Fruit fly (Drosophila melanogaster): Measurements from ENCODE around the gene beta-Man.
A peak's percentile ranks its signal among the peaks of the same experiment; 100 is the strongest.

The beta-Man gene

dm6 chr3R:4178750-4179485 is 18.1 kb upstream of the beta-Man start (continued):
- no peak for TF ChIP-seq lov (optimal IDR thresholded peaks at IDR 0.05)
- TF ChIP-seq lov (GFP tag; IDR thresholded peaks at IDR 0.05): no peak
- no peak for TF ChIP-seq Jarid2 (GFP tag; optimal IDR thresholded peaks at IDR 0.05)
- no peak for TF ChIP-seq sisA (GFP tag; IDR thresholded peaks at IDR 0.05)
- TF ChIP-seq nom (GFP tag; optimal IDR thresholded peaks at IDR 0.05): no peak
- no peak for TF ChIP-seq wek (GFP tag; optimal IDR thresholded peaks at IDR 0.05)
- no peak for TF ChIP-seq Dip2 (GFP tag; IDR thresholded peaks at IDR 0.05)
- no peak for TF ChIP-seq lilli (GFP tag; optimal IDR thresholded peaks at IDR 0.05)
- TF ChIP-seq HmgZ (tag; optimal IDR thresholded peaks at IDR 0.05): no peak
- TF ChIP-seq Opbp (GFP tag; IDR thresholded peaks at IDR 0.05; ENCODE audit: partially characterized antibody): no peak
- TF ChIP-seq Antp (GFP tag; optimal IDR thresholded peaks at IDR 0.05): peak; percentile 12
- no peak for TF ChIP-seq Mad (GFP tag; optimal IDR thresholded peaks at IDR 0.05)
- no peak for TF ChIP-seq CG30431 (GFP tag; optimal IDR thresholded peaks at IDR 0.05)
- no peak for TF ChIP-seq Usf (GFP tag; optimal IDR thresholded peaks at IDR 0.05)
- TF ChIP-seq dati (GFP tag; IDR thresholded peaks at IDR 0.05): no peak
- peak; percentile 67; the same call in 1 of the 4 replicates for TF ChIP-seq chinmo (GFP tag; IDR thresholded peaks at IDR 0.05; ENCODE audit: partially characterized antibody)
- no peak for TF ChIP-seq Six4 (GFP tag; optimal IDR thresholded peaks at IDR 0.05)
- TF ChIP-seq dmrt11E (tag; optimal IDR thresholded peaks at IDR 0.05): no peak
- TF ChIP-seq Chrac-16 (GFP tag; optimal IDR thresholded peaks at IDR 0.05): no peak
- TF ChIP-seq CG4282 (GFP tag; optimal IDR thresholded peaks at IDR 0.05): no peak
- no peak for TF ChIP-seq Lpt (GFP tag; optimal IDR thresholded peaks at IDR 0.05)
- no peak for TF ChIP-seq CG7556 (GFP tag; optimal IDR thresholded peaks at IDR 0.05)
- no peak for TF ChIP-seq stc (GFP tag; IDR thresholded peaks at IDR 0.05)
- TF ChIP-seq Sox100B (GFP tag; optimal IDR thresholded peaks at IDR 0.05): peak; percentile 0
- peak; percentile 61 for TF ChIP-seq sens (GFP tag)
- peak; percentile 85 for TF ChIP-seq CG2199 (GFP tag; IDR thresholded peaks at IDR 0.05)
- TF ChIP-seq stwl (tag; optimal IDR thresholded peaks at IDR 0.05): no peak
- no peak for TF ChIP-seq slp2 (GFP tag; optimal IDR thresholded peaks at IDR 0.05)
- TF ChIP-seq CG10147 (GFP tag; optimal IDR thresholded peaks at IDR 0.05): no peak
- TF ChIP-seq CG9817 (tag; optimal IDR thresholded peaks at IDR 0.05): no peak
- no peak for TF ChIP-seq CG1233 (GFP tag; optimal IDR thresholded peaks at IDR 0.05)
- no peak for TF ChIP-seq Dfd (GFP tag; optimal IDR thresholded peaks at IDR 0.05)
- TF ChIP-seq da (GFP tag; optimal IDR thresholded peaks at IDR 0.05): no peak
- no peak for TF ChIP-seq toy (GFP tag; IDR thresholded peaks at IDR 0.05)
- no peak for TF ChIP-seq CG14710 (tag; optimal IDR thresholded peaks at IDR 0.05)
- no peak for TF ChIP-seq Rx (GFP tag; IDR thresholded peaks at IDR 0.05)
- TF ChIP-seq H15 (GFP tag; IDR thresholded peaks at IDR 0.05): no peak
- TF ChIP-seq Ssrp (tag; optimal IDR thresholded peaks at IDR 0.05): no peak
- TF ChIP-seq vfl (GFP tag; optimal IDR thresholded peaks at IDR 0.05): no peak
- peak; percentile 9 for TF ChIP-seq CG15269 (tag; optimal IDR thresholded peaks at IDR 0.05)
- no peak for TF ChIP-seq gce (GFP tag; IDR thresholded peaks at IDR 0.05)
- peak; percentile 64 for TF ChIP-seq CG12769 (tag; optimal IDR thresholded peaks at IDR 0.05)
- no peak for TF ChIP-seq Ets97D (GFP tag; optimal IDR thresholded peaks at IDR 0.05)
- TF ChIP-seq CG6791 (GFP tag; IDR thresholded peaks at IDR 0.05; ENCODE audit: partially characterized antibody): no peak
- TF ChIP-seq CG14667 (GFP tag; IDR thresholded peaks at IDR 0.05): no peak
- no peak for TF ChIP-seq CG15011 (GFP tag; optimal IDR thresholded peaks at IDR 0.05)
- no peak for TF ChIP-seq CG42726 (GFP tag; IDR thresholded peaks at IDR 0.05; ENCODE audit: partially characterized antibody)
- no peak for TF ChIP-seq lola (GFP tag; optimal IDR thresholded peaks at IDR 0.05)
- TF ChIP-seq CG12299 (tag; optimal IDR thresholded peaks at IDR 0.05): no peak
- no peak for TF ChIP-seq chm (GFP tag; IDR thresholded peaks at IDR 0.05)
